Worm (Caenorhabditis elegans): ENCODE results near the gene ugt-5.

DNA sequence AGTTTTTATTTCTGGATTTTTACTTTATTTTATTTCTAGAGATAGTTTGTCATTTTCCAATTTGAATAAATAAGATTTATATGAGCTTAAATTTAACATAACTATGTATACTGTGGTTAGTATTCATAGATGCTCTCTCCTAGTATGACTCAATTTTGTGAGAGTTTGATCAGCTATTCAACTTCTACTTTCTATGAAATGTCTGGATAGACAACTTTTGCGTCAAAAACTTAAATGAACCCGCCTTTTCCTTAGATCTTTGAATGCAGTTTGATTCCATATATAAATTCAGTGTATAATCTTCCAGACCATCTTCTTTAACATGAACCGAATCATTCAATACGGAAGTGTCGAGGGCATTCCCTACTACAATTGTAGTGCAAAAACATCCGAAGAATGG, 23.8 kb downstream of the ugt-5 start, which contains the start of gene srt-43:
- TF ChIP-seq elt-2 (tag; optimal IDR thresholded peaks at IDR 0.05): no peak
- TF ChIP-seq pat-9 (tag; optimal IDR thresholded peaks at IDR 0.05): no peak
- TF ChIP-seq dve-1 (tag; optimal IDR thresholded peaks at IDR 0.05): no peak

Data from whole organism, late embryonic.